Fruit fly (Drosophila melanogaster) whole organism, pupa: ENCODE measurements around the gene CG16779.

Source experiments
- CG10348 ChIP-seq: fragments of 200-800 bp; sonication (Bioruptor generic); IDR thresholded peaks from 2 replicates; pipeline ENCODE4 v1.3.6; 2022; ENCODE audit warnings: missing biosample characterization, missing genetic modification characterization
- Snoo ChIP-seq: fragments of 200-800 bp; sonication (Bioruptor generic); optimal IDR thresholded peaks from 3 replicates; lab custom pipeline; 2017; ENCODE audit warnings: missing biosample characterization, mild to moderate bottlenecking, missing genetic modification characterization, inconsistent platforms

DNA sequence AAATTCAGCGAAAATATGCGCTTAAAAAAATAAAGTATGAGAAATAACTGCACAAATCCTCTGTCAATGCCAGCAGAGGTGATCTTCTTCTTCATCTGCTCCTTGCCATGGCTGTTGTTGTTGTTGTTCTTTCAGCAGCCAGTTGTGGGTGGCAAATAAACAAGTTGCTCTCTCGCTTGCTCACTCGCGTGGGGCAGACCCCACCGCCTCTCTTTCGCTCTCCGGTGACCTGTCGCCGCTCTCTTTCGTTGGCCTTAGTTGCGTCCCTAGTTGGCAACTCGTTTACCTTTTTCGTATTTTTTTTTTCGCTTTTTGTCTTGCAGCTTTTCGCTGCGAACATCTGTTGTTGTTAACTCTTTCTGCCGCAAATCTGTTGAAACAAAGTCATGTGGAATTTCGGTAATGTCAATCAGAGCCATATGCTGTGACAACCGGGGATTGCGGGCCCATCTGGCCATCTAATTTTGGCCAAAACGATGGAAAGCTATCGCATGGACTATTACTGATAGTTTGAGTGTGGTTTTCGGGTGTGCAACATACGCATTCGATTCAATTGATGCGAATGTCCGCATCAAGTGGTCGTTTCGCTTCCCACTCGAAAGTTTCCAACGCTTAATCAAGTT lies 41.2 kb upstream of the CG16779 start:
- TF ChIP-seq Snoo (tag; lab: Kevin White, UChicago) (no peak), CG10348 (no peak)
